Worm (Caenorhabditis elegans): Measurements from ENCODE around the gene nhr-222.
"Not testable (repeated sequence)": the region's sequence is repeated elsewhere in the genome, so short reads cannot be mapped to it uniquely, and the experiment has no call there.

DNA sequence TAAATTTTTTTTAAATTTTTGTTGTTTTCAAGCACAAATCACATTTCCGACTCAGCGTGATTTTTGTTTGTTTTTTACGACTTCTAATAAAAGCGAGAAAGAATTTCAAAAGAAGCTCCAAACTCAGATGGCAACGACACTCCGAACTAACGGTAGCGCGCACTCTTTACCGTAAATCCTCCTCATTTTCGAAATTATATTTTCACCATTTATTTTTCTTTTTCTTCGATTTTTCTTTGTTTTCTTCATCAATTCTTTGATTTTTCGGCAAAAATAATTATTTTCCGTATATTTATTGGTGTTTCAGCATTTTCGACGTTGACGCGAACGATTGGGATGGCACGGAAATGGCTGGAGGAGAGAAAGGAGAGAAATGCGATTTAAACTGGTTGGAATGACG is 15.5 kb upstream of the nhr-222 start, which contains the start of gene T24A6.1:
- not testable (repeated sequence) for TF ChIP-seq pha-4 (tag; optimal IDR thresholded peaks at IDR 0.05); mel-28 (tag; optimal IDR thresholded peaks at IDR 0.05; ENCODE audit: borderline replicate concordance); tlf-1 (GFP tag; optimal IDR thresholded peaks at IDR 0.05); unc-130 (GFP tag; optimal IDR thresholded peaks at IDR 0.05); ZK185.1 (tag; optimal IDR thresholded peaks at IDR 0.05; ENCODE audit: poor library complexity, severe bottlenecking); hrde-1 (tag; optimal IDR thresholded peaks at IDR 0.05; ENCODE audit: borderline replicate concordance); attf-6 (GFP tag; IDR thresholded peaks at IDR 0.05); ceh-91 (GFP tag; IDR thresholded peaks at IDR 0.05); ekl-4 (GFP tag; IDR thresholded peaks at IDR 0.05)
